Fruit fly (Drosophila melanogaster) whole organism, pupa: Measurements from ENCODE around the gene LysD.

Source experiments
- CG10348 ChIP-seq: fragments of 200-800 bp; sonication (Bioruptor generic); IDR thresholded peaks from 2 replicates; pipeline ENCODE4 v1.3.6; 2022; ENCODE audit warnings: missing biosample characterization, missing genetic modification characterization
- CG13204 ChIP-seq: fragments of 200-800 bp; sonication (Bioruptor generic); optimal IDR thresholded peaks from 2 replicates; lab custom pipeline; 2018; ENCODE audit warnings: missing biosample characterization, mild to moderate bottlenecking, missing genetic modification characterization, moderate library complexity
- CG8301 ChIP-seq: fragments of 200-800 bp; sonication (Bioruptor generic); optimal IDR thresholded peaks from 2 replicates; lab custom pipeline; 2018; ENCODE audit warnings: missing biosample characterization, mild to moderate bottlenecking, missing genetic modification characterization

DNA sequence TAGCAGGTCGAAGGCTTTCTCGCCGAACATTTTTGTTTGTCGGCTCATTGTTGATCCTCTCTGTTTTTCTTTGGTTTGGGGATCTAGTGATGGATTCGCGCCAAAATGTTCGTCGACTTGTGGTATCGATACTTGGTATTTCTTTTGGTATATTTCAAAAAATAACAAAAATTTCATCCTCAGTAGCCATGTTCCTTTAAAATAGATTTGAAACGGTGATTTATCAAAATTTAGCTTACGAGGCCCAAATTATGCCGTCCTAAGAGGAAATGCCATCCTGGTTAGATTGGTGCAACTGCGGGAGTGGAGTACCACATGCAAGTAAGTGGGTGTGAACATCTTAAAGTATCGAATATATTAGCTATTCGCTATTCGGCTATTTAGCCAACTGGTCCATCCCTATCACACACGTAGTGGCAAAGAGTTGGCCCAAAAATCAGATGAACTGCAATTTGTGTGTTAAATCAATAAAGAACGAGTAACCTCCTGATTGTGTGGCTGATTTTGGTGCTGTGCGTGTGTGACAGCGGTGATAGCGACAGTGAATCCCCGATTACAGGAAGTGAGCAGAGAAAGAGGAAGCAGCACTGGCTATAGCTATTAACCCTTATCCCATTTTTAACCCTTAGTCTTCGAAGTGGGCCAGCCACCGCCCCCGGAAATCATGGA, 36.8 kb upstream of the LysD start, which contains the start of the genes Psf1 and Sac1:
- TF ChIP-seq CG8301 (tag; lab: Kevin White, UChicago) (no peak), CG13204 (GFP tag; lab: Kevin White, UChicago) (no peak), CG10348 (no peak)
